Worm (Caenorhabditis elegans) whole organism, L4/young adult: ENCODE measurements around the gene K03H1.7.

Experiments
- W03F9.2 ChIP-seq: fragments of 150-350 bp; optimal IDR thresholded peaks from 2 replicates; lab custom pipeline; 2014; ENCODE audit warnings: missing biosample characterization, missing genetic modification characterization
- dao-5 ChIP-seq: sonication (generic microtip); optimal IDR thresholded peaks from 2 replicates; lab custom pipeline; 2016; ENCODE audit warnings: missing genotype, missing genetic modification characterization, moderate library complexity, missing compliant biosample characterization

ce11 chrIII:9903694-9904292 is 43.4 kb upstream of the K03H1.7 start:
- no peak for TF ChIP-seq dao-5 (tag; lab: Kevin White, UChicago)
- TF ChIP-seq W03F9.2 (tag; lab: Kevin White, UChicago) = no peak
